Fruit fly (Drosophila melanogaster) whole organism, adult: ENCODE measurements around the gene Septin2.

Experiments used
- CG11617 ChIP-seq: fragments of 200-800 bp; sonication (Bioruptor generic); optimal IDR thresholded peaks from 2 replicates; lab custom pipeline; 2017; ENCODE audit warnings: mild to moderate bottlenecking, missing biosample characterization, missing genetic modification reagents, missing genetic modification characterization
- CG12768 ChIP-seq: fragments of 200-800 bp; sonication (Bioruptor generic); optimal IDR thresholded peaks from 2 replicates; lab custom pipeline; 2017; ENCODE audit warnings: missing biosample characterization, missing genetic modification characterization, mild to moderate bottlenecking, moderate library complexity, missing genetic modification reagents
- CG14711 ChIP-seq: fragments of 200-800 bp; sonication (Bioruptor generic); optimal IDR thresholded peaks from 2 replicates; lab custom pipeline; 2018; ENCODE audit warnings: missing biosample characterization, mild to moderate bottlenecking, missing genetic modification characterization, moderate library complexity
- CG1620 ChIP-seq: fragments of 200-800 bp; sonication (Bioruptor generic); optimal IDR thresholded peaks from 2 replicates; lab custom pipeline; 2016; ENCODE audit warnings: missing biosample characterization, missing genetic modification characterization
- CG33017 ChIP-seq: fragments of 200-800 bp; sonication (Bioruptor generic); optimal IDR thresholded peaks from 2 replicates; lab custom pipeline; 2018; ENCODE audit warnings: missing biosample characterization, mild to moderate bottlenecking, missing genetic modification characterization, moderate library complexity
- CG5204 ChIP-seq: fragments of 200-800 bp; sonication (Bioruptor generic); optimal IDR thresholded peaks from 2 replicates; lab custom pipeline; 2016; ENCODE audit warnings: missing biosample characterization, missing genetic modification characterization
- CG7045 ChIP-seq: fragments of 200-800 bp; sonication (Bioruptor generic); optimal IDR thresholded peaks from 2 replicates; lab custom pipeline; 2017; ENCODE audit warnings: missing biosample characterization, mild to moderate bottlenecking, missing genetic modification characterization
- CG7101 ChIP-seq: fragments of 200-800 bp; sonication (Bioruptor generic); optimal IDR thresholded peaks from 2 replicates; lab custom pipeline; 2018; ENCODE audit warnings: missing biosample characterization, mild to moderate bottlenecking, missing genetic modification characterization, moderate library complexity
- Clk ChIP-seq: fragments of 200-800 bp; sonication (Bioruptor generic); optimal IDR thresholded peaks from 2 replicates; lab custom pipeline; 2017; ENCODE audit warnings: missing biosample characterization, missing genetic modification characterization
- Crg-1 ChIP-seq: fragments of 200-800 bp; sonication (Bioruptor generic); optimal IDR thresholded peaks from 2 replicates; lab custom pipeline; 2016; ENCODE audit warnings: missing biosample characterization, missing genetic modification characterization
- Hr96 ChIP-seq: fragments of 200-800 bp; sonication (Bioruptor generic); optimal IDR thresholded peaks from 2 replicates; lab custom pipeline; 2016; ENCODE audit warnings: missing biosample characterization, missing genetic modification characterization
- Mnt ChIP-seq: fragments of 200-800 bp; sonication (Bioruptor generic); optimal IDR thresholded peaks from 2 replicates; lab custom pipeline; 2016; ENCODE audit warnings: missing biosample characterization, mild to moderate bottlenecking, missing genetic modification characterization
- bab1 ChIP-seq: fragments of 200-800 bp; sonication (Bioruptor generic); optimal IDR thresholded peaks from 3 replicates; lab custom pipeline; 2019; ENCODE audit warnings: missing biosample characterization, mild to moderate bottlenecking, missing genetic modification characterization, moderate library complexity
- cic ChIP-seq: fragments of 200-800 bp; sonication (Bioruptor generic); optimal IDR thresholded peaks from 2 replicates; lab custom pipeline; 2017; ENCODE audit warnings: missing biosample characterization, mild to moderate bottlenecking, missing genetic modification characterization, moderate library complexity
- cnc ChIP-seq, 2 experiments: fragments of >200 bp; optimal IDR thresholded peaks; 2 replicates each; lab custom pipeline; 2017
- kay ChIP-seq: fragments of 200-800 bp; sonication (Bioruptor generic); peaks from one replicate; lab custom pipeline; 2016; ENCODE audit warnings: missing biosample characterization, missing genetic modification characterization, borderline replicate concordance
- ovo ChIP-seq: fragments of 200-800 bp; sonication (Bioruptor generic); optimal IDR thresholded peaks from 2 replicates; lab custom pipeline; 2016; ENCODE audit warnings: missing biosample characterization, missing genetic modification characterization
- pad ChIP-seq: fragments of 200-800 bp; sonication (Bioruptor generic); optimal IDR thresholded peaks from 3 replicates; lab custom pipeline; 2017; ENCODE audit warnings: missing biosample characterization, missing genetic modification characterization, mild to moderate bottlenecking, moderate library complexity, missing genetic modification reagents
- tj ChIP-seq: fragments of 200-800 bp; sonication (Bioruptor generic); optimal IDR thresholded peaks from 3 replicates; lab custom pipeline; 2017; ENCODE audit warnings: missing biosample characterization, mild to moderate bottlenecking, missing genetic modification characterization, moderate library complexity
- toe ChIP-seq: fragments of 200-800 bp; sonication (Bioruptor generic); optimal IDR thresholded peaks from 2 replicates; lab custom pipeline; 2016; ENCODE audit warnings: missing biosample characterization, missing genetic modification characterization

Septin2 gene

dm6 chr3R:20545678-20546077 lies 42.5 kb downstream of the Septin2 start:
- TF ChIP-seq CG11617 (GFP tag; lab: Kevin White, UChicago) (no peak), CG12768 (GFP tag; lab: Kevin White, UChicago) (peak; percentile 22), CG7045 (GFP tag; lab: Kevin White, UChicago) (peak; percentile 68), Hr96 (GFP tag; lab: Kevin White, UChicago) (peak; percentile 53), CG7101 (tag; lab: Kevin White, UChicago) (peak; percentile 56), Crg-1 (GFP tag; lab: Kevin White, UChicago) (peak; percentile 5), Mnt (peak; percentile 41), cnc (optimal IDR thresholded peaks at IDR 0.05; lab: Kevin White, UChicago) (no peak), Clk (no peak), CG33017 (tag; lab: Kevin White, UChicago) (peak; percentile 35), tj (GFP tag; lab: Kevin White, UChicago) (no peak), ovo (GFP tag; lab: Kevin White, UChicago) (peak; percentile 40), bab1 (GFP tag; lab: Kevin White, UChicago) (no peak), CG5204 (GFP tag; lab: Kevin White, UChicago) (no peak), CG14711 (tag; lab: Kevin White, UChicago) (no peak), cic (GFP tag; lab: Kevin White, UChicago) (peak; percentile 95), kay (GFP tag; lab: Kevin White, UChicago) (no peak), toe (peak; percentile 11), pad (peak; percentile 27), CG1620 (no peak)

- TF ChIP-seq Hr96 (GFP tag; lab: Kevin White, UChicago) (no peak), tj (GFP tag; lab: Kevin White, UChicago) (peak; percentile 66), kay (GFP tag; lab: Kevin White, UChicago) (peak; percentile 87), toe (no peak)
Observed at dm6 chr3R:20544952-20545351, 43.2 kb downstream of the Septin2 start.

- peak; percentile 23 for TF ChIP-seq tj (GFP tag; lab: Kevin White, UChicago)
- TF ChIP-seq cic (GFP tag; lab: Kevin White, UChicago) = peak; percentile 31
- no peak for TF ChIP-seq CG1620
Observed at dm6 chr3R:20543719-20544118, 44.4 kb downstream of the Septin2 start.

- no peak for TF ChIP-seq Hr96 (GFP tag; lab: Kevin White, UChicago)
- no peak for TF ChIP-seq CG7101 (tag; lab: Kevin White, UChicago)
- TF ChIP-seq kay (GFP tag; lab: Kevin White, UChicago) = no peak
- TF ChIP-seq Crg-1 (GFP tag; lab: Kevin White, UChicago) = no peak
- TF ChIP-seq CG5204 (GFP tag; lab: Kevin White, UChicago) = no peak
- no peak for TF ChIP-seq bab1 (GFP tag; lab: Kevin White, UChicago)
- no peak for TF ChIP-seq CG14711 (tag; lab: Kevin White, UChicago)
- TF ChIP-seq CG11617 (GFP tag; lab: Kevin White, UChicago) = no peak
- TF ChIP-seq cic (GFP tag; lab: Kevin White, UChicago) = no peak
- TF ChIP-seq ovo (GFP tag; lab: Kevin White, UChicago) = no peak
- TF ChIP-seq Mnt = no peak
- no peak for TF ChIP-seq pad
- TF ChIP-seq cnc (optimal IDR thresholded peaks at IDR 0.05; lab: Kevin White, UChicago) = no peak
- TF ChIP-seq CG1620 = no peak
- TF ChIP-seq CG33017 (tag; lab: Kevin White, UChicago) = no peak
- no peak for TF ChIP-seq CG12768 (GFP tag; lab: Kevin White, UChicago)
Observed at dm6 chr3R:20543220-20543619, 44.9 kb downstream of the Septin2 start.

- peak; percentile 45 for TF ChIP-seq CG7101 (tag; lab: Kevin White, UChicago)
- peak; percentile 32 for TF ChIP-seq Crg-1 (GFP tag; lab: Kevin White, UChicago)
- TF ChIP-seq bab1 (GFP tag; lab: Kevin White, UChicago) = no peak
- peak; percentile 36 for TF ChIP-seq Mnt
- TF ChIP-seq cic (GFP tag; lab: Kevin White, UChicago) = peak; percentile 8
- TF ChIP-seq CG12768 (GFP tag; lab: Kevin White, UChicago) = no peak
- peak; percentile 80 for TF ChIP-seq ovo (GFP tag; lab: Kevin White, UChicago)
- no peak for TF ChIP-seq CG33017 (tag; lab: Kevin White, UChicago)
- TF ChIP-seq CG14711 (tag; lab: Kevin White, UChicago) = no peak
- no peak for TF ChIP-seq CG5204 (GFP tag; lab: Kevin White, UChicago)
- no peak for TF ChIP-seq Hr96 (GFP tag; lab: Kevin White, UChicago)
- no peak for TF ChIP-seq pad
- TF ChIP-seq tj (GFP tag; lab: Kevin White, UChicago) = peak; percentile 84
- TF ChIP-seq kay (GFP tag; lab: Kevin White, UChicago) = peak; percentile 4
- no peak for TF ChIP-seq CG11617 (GFP tag; lab: Kevin White, UChicago)
Observed at dm6 chr3R:20542283-20543144, 45.6 kb downstream of the Septin2 start.
